Worm (Caenorhabditis elegans) whole organism, L3 larva: Measurements from ENCODE around the gene T22G5.1.

Experiments used
- aly-2 ChIP-seq: fragments of 150-350 bp; optimal IDR thresholded peaks from 2 replicates; lab custom pipeline; 2014; ENCODE audit warnings: missing biosample characterization, missing genetic modification characterization
- ceh-82 ChIP-seq: fragments of 150-350 bp; optimal IDR thresholded peaks from 2 replicates; lab custom pipeline; 2014; ENCODE audit warnings: missing biosample characterization, missing genetic modification characterization
- daf-12 ChIP-seq: fragments of 150-350 bp; optimal IDR thresholded peaks from 2 replicates; lab custom pipeline; 2014; ENCODE audit warnings: missing biosample characterization, missing genetic modification reagents, missing genetic modification characterization
- elt-1 ChIP-seq: fragments of 150-350 bp; optimal IDR thresholded peaks from 2 replicates; lab custom pipeline; 2014; ENCODE audit warnings: missing biosample characterization, missing genetic modification characterization
- fos-1 ChIP-seq: fragments of 150-350 bp; optimal IDR thresholded peaks from 2 replicates; lab custom pipeline; 2014; ENCODE audit warnings: missing biosample characterization, missing genetic modification characterization
- nhr-12 ChIP-seq: fragments of 150-350 bp; optimal IDR thresholded peaks from 2 replicates; lab custom pipeline; 2014; ENCODE audit warnings: missing biosample characterization, missing genetic modification characterization
- nhr-237 ChIP-seq: fragments of 150-350 bp; optimal IDR thresholded peaks from 2 replicates; lab custom pipeline; 2014; ENCODE audit warnings: missing biosample characterization, missing genetic modification characterization
- pha-4 ChIP-seq: fragments of 150-350 bp; optimal IDR thresholded peaks from 2 replicates; lab custom pipeline; 2014; ENCODE audit warnings: missing biosample characterization, missing genetic modification reagents, missing genetic modification characterization
- unc-39 ChIP-seq: sonication (generic microtip); optimal IDR thresholded peaks from 4 replicates; lab custom pipeline; 2017; ENCODE audit warnings: missing biosample characterization, missing genetic modification characterization
- ztf-11 ChIP-seq: fragments of 150-350 bp; optimal IDR thresholded peaks from 2 replicates; lab custom pipeline; 2014; ENCODE audit warnings: missing biosample characterization, missing genetic modification characterization

DNA sequence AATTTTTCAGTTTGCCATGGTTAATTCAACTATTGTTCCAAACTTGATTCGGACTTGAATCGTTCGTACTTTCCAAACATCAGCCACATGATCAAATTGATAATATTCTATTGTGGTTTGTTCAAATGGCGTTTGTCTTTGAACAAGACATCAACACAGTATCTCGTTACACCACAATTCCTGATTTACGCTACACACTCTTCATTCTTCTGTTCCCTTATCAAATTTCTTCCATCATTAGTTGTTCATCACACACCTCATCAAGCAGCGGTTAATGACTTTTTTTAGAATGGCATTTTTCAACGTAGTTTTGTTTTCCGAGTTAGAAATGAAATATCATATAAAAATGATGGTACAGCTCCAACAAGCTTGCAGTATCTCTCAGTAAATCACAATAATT lies 1.6 kb downstream of the T22G5.1 start:
- TF ChIP-seq ztf-11 (tag; lab: Kevin White, UChicago) (no peak), nhr-12 (tag; lab: Kevin White, UChicago) (no peak), fos-1 (no peak), ceh-82 (no peak), pha-4 (tag; lab: Kevin White, UChicago) (no peak), nhr-237 (no peak), unc-39 (tag; lab: Kevin White, UChicago) (no peak), daf-12 (tag; lab: Kevin White, UChicago) (no peak), elt-1 (no peak), aly-2 (tag; lab: Kevin White, UChicago) (no peak)
